Worm (Caenorhabditis elegans): Measurements from ENCODE around the gene T14B4.20.

ce11 chrII:6716638-6717037, at the start of gene T14B4.20, which contains the start of gene T14B4.5:
- no peak for TF ChIP-seq ref-2 (tag; optimal IDR thresholded peaks at IDR 0.05)
- TF ChIP-seq odd-2 (tag; optimal IDR thresholded peaks at IDR 0.05), result no peak
- no peak for TF ChIP-seq nhr-11 (tag; optimal IDR thresholded peaks at IDR 0.05)
- TF ChIP-seq nfya-1 (tag; optimal IDR thresholded peaks at IDR 0.05), result no peak
- TF ChIP-seq ceh-30 (tag; optimal IDR thresholded peaks at IDR 0.05), result no peak
- TF ChIP-seq K02D7.2 (tag; optimal IDR thresholded peaks at IDR 0.05), result no peak
- no peak for TF ChIP-seq mec-3 (tag; optimal IDR thresholded peaks at IDR 0.05; ENCODE audit: borderline replicate concordance)
- no peak for TF ChIP-seq ceh-24 (tag; optimal IDR thresholded peaks at IDR 0.05)
- TF ChIP-seq ets-4 (tag; optimal IDR thresholded peaks at IDR 0.05), result no peak
- TF ChIP-seq unc-42 (tag; optimal IDR thresholded peaks at IDR 0.05), result no peak
- no peak for TF ChIP-seq F13H6.1 (tag; optimal IDR thresholded peaks at IDR 0.05)
- no peak for TF ChIP-seq fkh-10 (GFP tag; optimal IDR thresholded peaks at IDR 0.05)
- no peak for TF ChIP-seq sdc-2 (tag; optimal IDR thresholded peaks at IDR 0.05)
- no peak for TF ChIP-seq ahr-1 (tag; optimal IDR thresholded peaks at IDR 0.05)

Data from whole organism, late embryonic.